Fruit fly (Drosophila melanogaster) S2 (cell line): ENCODE results near the gene Msr-110.

Source experiments
- CG8478 ChIP-seq: fragments of >200 bp; optimal IDR thresholded peaks from 2 replicates; lab custom pipeline; 2018
- CTCF ChIP-seq, 2 experiments: fragments of >200 bp; optimal IDR thresholded peaks; 2 replicates each; lab custom pipeline; 2018

- no peak for TF ChIP-seq CG8478 (lab: Kevin White, UChicago)
- no peak for TF ChIP-seq CTCF (optimal IDR thresholded peaks at IDR 0.05; lab: Kevin White, UChicago)
Measured at dm6 chr3L:5611732-5612250, 34.6 kb upstream of the Msr-110 start.
